Worm (Caenorhabditis elegans): ENCODE data around the gene grd-8.

ce11 chrV:7798079-7798478 lies 44.2 kb upstream of the grd-8 start, which contains the start of gene ZK742.7:
- TF ChIP-seq mdl-1 (tag; optimal IDR thresholded peaks at IDR 0.05) = no peak
- no peak for TF ChIP-seq unc-39 (tag; optimal IDR thresholded peaks at IDR 0.05)
- TF ChIP-seq nhr-25 (tag; optimal IDR thresholded peaks at IDR 0.05) = no peak
- no peak for TF ChIP-seq nhr-67 (tag; optimal IDR thresholded peaks at IDR 0.05)
- TF ChIP-seq pha-4 (tag; optimal IDR thresholded peaks at IDR 0.05) = no peak
- no peak for TF ChIP-seq nhr-76 (tag; optimal IDR thresholded peaks at IDR 0.05)
- TF ChIP-seq zag-1 (tag; optimal IDR thresholded peaks at IDR 0.05) = no peak
- no peak for TF ChIP-seq ztf-11 (tag; optimal IDR thresholded peaks at IDR 0.05)
- TF ChIP-seq lin-15B (tag; optimal IDR thresholded peaks at IDR 0.05) = no peak
- no peak for TF ChIP-seq ceh-28 (tag; optimal IDR thresholded peaks at IDR 0.05)
